Fruit fly (Drosophila melanogaster) whole organism, embryonic: Measurements from ENCODE around the gene Reck.

Source experiments
- Hr51 ChIP-seq, 2 experiments: fragments of 200-800 bp; sonication (Bioruptor generic); optimal IDR thresholded peaks; 2 replicates in 1 of 2; 3 replicates in 1 of 2; lab custom pipeline; 2016 to 2018; ENCODE audit warnings: missing biosample characterization in 2 of 2, missing genetic modification characterization in 2 of 2, mild to moderate bottlenecking in 1 of 2, moderate library complexity in 1 of 2
- br ChIP-seq: fragments of >200 bp; optimal IDR thresholded peaks from 2 replicates; lab custom pipeline; 2017

- TF ChIP-seq br (lab: Kevin White, UChicago), result no peak
- TF ChIP-seq Hr51 (GFP tag; optimal IDR thresholded peaks at IDR 0.05; lab: Kevin White, UChicago), result no peak
Observed at dm6 chr3L:14971893-14972624, 41.8 kb downstream of the Reck start.
